Worm (Caenorhabditis elegans) whole organism, mixed stage, embryonic: ENCODE data around the gene F52G3.7.

Source experiments
- M03D4.4 ChIP-seq: sonication (generic microtip); optimal IDR thresholded peaks from 2 replicates; lab custom pipeline; 2017; ENCODE audit warnings: mild to moderate bottlenecking, missing genetic modification characterization, missing compliant biosample characterization
- bed-3 ChIP-seq: fragments of 200-800 bp; sonication (Bioruptor generic); optimal IDR thresholded peaks from 3 replicates; lab custom pipeline; 2018; ENCODE audit warnings: mild to moderate bottlenecking, missing genetic modification characterization, moderate library complexity, missing compliant biosample characterization
- blmp-1 ChIP-seq: fragments of 150-350 bp; optimal IDR thresholded peaks from 2 replicates; lab custom pipeline; 2014; ENCODE audit warnings: missing biosample characterization, missing genetic modification characterization
- ceh-39 ChIP-seq: fragments of 150-350 bp; optimal IDR thresholded peaks from 2 replicates; lab custom pipeline; 2014; ENCODE audit warnings: missing biosample characterization, missing genetic modification characterization
- ceh-43 ChIP-seq: fragments of 200-800 bp; sonication (Bioruptor generic); optimal IDR thresholded peaks from 2 replicates; lab custom pipeline; 2018; ENCODE audit warnings: mild to moderate bottlenecking, missing genetic modification characterization, moderate library complexity, missing compliant biosample characterization
- ceh-83 ChIP-seq: fragments of 200-800 bp; sonication (Bioruptor generic); optimal IDR thresholded peaks from 2 replicates; lab custom pipeline; 2018; ENCODE audit warnings: mild to moderate bottlenecking, missing genetic modification characterization, missing compliant biosample characterization
- ces-1 ChIP-seq: fragments of 150-350 bp; optimal IDR thresholded peaks from 2 replicates; lab custom pipeline; 2014; ENCODE audit warnings: missing biosample characterization, missing genetic modification reagents, missing genetic modification characterization
- cnd-1 ChIP-seq: fragments of 200-800 bp; sonication (Bioruptor generic); optimal IDR thresholded peaks from 2 replicates; lab custom pipeline; 2018; ENCODE audit warnings: mild to moderate bottlenecking, missing genetic modification characterization, missing compliant biosample characterization
- drap-1 ChIP-seq: fragments of 200-800 bp; sonication (Bioruptor generic); optimal IDR thresholded peaks from 3 replicates; lab custom pipeline; 2018; ENCODE audit warnings: mild to moderate bottlenecking, missing genetic modification characterization, missing compliant biosample characterization
- elt-1 ChIP-seq: sonication (generic microtip); optimal IDR thresholded peaks from 2 replicates; lab custom pipeline; 2017; ENCODE audit warnings: missing genetic modification characterization, mild to moderate bottlenecking, missing compliant biosample characterization, antibody characterized with exemption, moderate library complexity, borderline replicate concordance; ENCODE audit not compliant: insufficient read depth
- elt-3 ChIP-seq: fragments of 150-350 bp; optimal IDR thresholded peaks from 2 replicates; lab custom pipeline; 2014; ENCODE audit warnings: missing biosample characterization, missing genetic modification characterization
- flh-1 ChIP-seq: fragments of 200-800 bp; sonication (Bioruptor generic); optimal IDR thresholded peaks from 2 replicates; lab custom pipeline; 2018; ENCODE audit warnings: mild to moderate bottlenecking, missing genetic modification characterization, moderate library complexity, missing compliant biosample characterization
- ham-2 ChIP-seq: fragments of 200-800 bp; sonication (Bioruptor generic); optimal IDR thresholded peaks from 2 replicates; lab custom pipeline; 2018; ENCODE audit warnings: mild to moderate bottlenecking, missing genetic modification characterization, missing compliant biosample characterization
- hlh-1 ChIP-seq: fragments of 150-350 bp; optimal IDR thresholded peaks from 2 replicates; lab custom pipeline; 2014; ENCODE audit warnings: missing biosample characterization, missing genetic modification reagents, missing genetic modification characterization
- lin-13 ChIP-seq: fragments of 150-350 bp; optimal IDR thresholded peaks from 2 replicates; lab custom pipeline; 2014; ENCODE audit warnings: missing biosample characterization, missing genetic modification characterization
- lin-32 ChIP-seq: fragments of 200-800 bp; sonication (Bioruptor generic); optimal IDR thresholded peaks from 2 replicates; lab custom pipeline; 2018; ENCODE audit warnings: mild to moderate bottlenecking, missing genetic modification characterization, missing compliant biosample characterization
- lsy-2 ChIP-seq: fragments of 150-350 bp; optimal IDR thresholded peaks from 2 replicates; lab custom pipeline; 2014; ENCODE audit warnings: missing biosample characterization, missing genetic modification characterization
- mab-5 ChIP-seq: fragments of 150-350 bp; optimal IDR thresholded peaks from 2 replicates; lab custom pipeline; 2014; ENCODE audit warnings: missing biosample characterization, missing genetic modification characterization
- mep-1 ChIP-seq: fragments of 150-350 bp; optimal IDR thresholded peaks from 2 replicates; lab custom pipeline; 2017; ENCODE audit warnings: missing biosample characterization, missing genetic modification reagents, missing genetic modification characterization, inconsistent platforms
- mls-2 ChIP-seq: sonication (generic microtip); optimal IDR thresholded peaks from 2 replicates; lab custom pipeline; 2016; ENCODE audit warnings: mild to moderate bottlenecking, missing genetic modification characterization, moderate library complexity, missing compliant biosample characterization
- nhr-12 ChIP-seq: fragments of 150-350 bp; optimal IDR thresholded peaks from 2 replicates; lab custom pipeline; 2014; ENCODE audit warnings: missing biosample characterization, missing genetic modification characterization
- nhr-2 ChIP-seq: fragments of 150-350 bp; optimal IDR thresholded peaks from 2 replicates; lab custom pipeline; 2014; ENCODE audit warnings: missing biosample characterization, missing genetic modification characterization
- nhr-237 ChIP-seq: fragments of 150-350 bp; optimal IDR thresholded peaks from 2 replicates; lab custom pipeline; 2014; ENCODE audit warnings: missing biosample characterization, missing genetic modification characterization
- nhr-28 ChIP-seq: fragments of 150-350 bp; optimal IDR thresholded peaks from 2 replicates; lab custom pipeline; 2014; ENCODE audit warnings: missing biosample characterization, missing genetic modification characterization
- nhr-76 ChIP-seq: sonication (generic microtip); optimal IDR thresholded peaks from 2 replicates; lab custom pipeline; 2017; ENCODE audit warnings: missing biosample characterization, missing genetic modification characterization
- sem-2 ChIP-seq: fragments of 200-800 bp; sonication (Bioruptor generic); optimal IDR thresholded peaks from 2 replicates; lab custom pipeline; 2018; ENCODE audit warnings: mild to moderate bottlenecking, missing genetic modification characterization, missing compliant biosample characterization
- snpc-4 ChIP-seq: fragments of 150-350 bp; optimal IDR thresholded peaks from 2 replicates; lab custom pipeline; 2014; ENCODE audit warnings: missing biosample characterization, missing genetic modification characterization
- sptf-1 ChIP-seq: sonication (generic microtip); optimal IDR thresholded peaks from 2 replicates; lab custom pipeline; 2017; ENCODE audit warnings: mild to moderate bottlenecking, missing genetic modification characterization, moderate library complexity, missing compliant biosample characterization
- tbx-8 ChIP-seq: fragments of 200-800 bp; sonication (Bioruptor generic); optimal IDR thresholded peaks from 2 replicates; lab custom pipeline; 2018; ENCODE audit warnings: mild to moderate bottlenecking, missing genetic modification characterization, moderate library complexity, missing compliant biosample characterization
- unc-120 ChIP-seq: sonication (generic microtip); optimal IDR thresholded peaks from 2 replicates; lab custom pipeline; 2017; ENCODE audit warnings: missing genetic modification characterization, missing compliant biosample characterization; ENCODE audit not compliant: poor library complexity, severe bottlenecking
- unc-62 ChIP-seq: fragments of 150-350 bp; optimal IDR thresholded peaks from 2 replicates; lab custom pipeline; 2014; ENCODE audit warnings: missing biosample characterization, missing genetic modification reagents, missing genetic modification characterization
- zip-8 ChIP-seq: fragments of 150-350 bp; optimal IDR thresholded peaks from 2 replicates; lab custom pipeline; 2014; ENCODE audit warnings: missing biosample characterization, missing genetic modification characterization
- ztf-11 ChIP-seq: fragments of 150-350 bp; optimal IDR thresholded peaks from 2 replicates; lab custom pipeline; 2014; ENCODE audit warnings: missing biosample characterization, missing genetic modification characterization

F52G3.7 gene

ce11 chrX:16963519-16963971 lies at the start of gene F52G3.7, which contains the start of gene F52G3.1:
F52G3.7 (plus strand) TSS chrX:16963921.
F52G3.1 (plus strand) TSS chrX:16963871.
- TF ChIP-seq tbx-8 (GFP tag; lab: Kevin White, UChicago) = no peak
- TF ChIP-seq ztf-11 = no peak
- no peak for TF ChIP-seq blmp-1 (tag; lab: Kevin White, UChicago)
- TF ChIP-seq sptf-1 (tag; lab: Kevin White, UChicago) = no peak
- no peak for TF ChIP-seq mab-5 (tag; lab: Kevin White, UChicago)
- no peak for TF ChIP-seq bed-3 (GFP tag; lab: Kevin White, UChicago)
- no peak for TF ChIP-seq ham-2 (GFP tag; lab: Kevin White, UChicago)
- TF ChIP-seq ceh-39 (tag; lab: Kevin White, UChicago) = no peak
- no peak for TF ChIP-seq lin-13
- TF ChIP-seq ceh-83 (GFP tag; lab: Kevin White, UChicago) = no peak
- TF ChIP-seq ceh-43 (GFP tag; lab: Kevin White, UChicago) = no peak
- no peak for TF ChIP-seq nhr-12 (tag; lab: Kevin White, UChicago)
- TF ChIP-seq lin-32 (GFP tag; lab: Kevin White, UChicago) = no peak
- TF ChIP-seq M03D4.4 (tag; lab: Kevin White, UChicago) = no peak
- no peak for TF ChIP-seq sem-2 (GFP tag; lab: Kevin White, UChicago)
- no peak for TF ChIP-seq snpc-4 (tag; lab: Kevin White, UChicago)
- no peak for TF ChIP-seq nhr-237 (tag; lab: Kevin White, UChicago)
- no peak for TF ChIP-seq flh-1 (GFP tag; lab: Kevin White, UChicago)
- no peak for TF ChIP-seq mep-1 (tag; lab: Kevin White, UChicago)

- TF ChIP-seq blmp-1 (tag; lab: Kevin White, UChicago) (no peak), nhr-12 (tag; lab: Kevin White, UChicago) (no peak), ceh-39 (tag; lab: Kevin White, UChicago) (no peak), lsy-2 (no peak), bed-3 (GFP tag; lab: Kevin White, UChicago) (no peak), unc-62 (no peak), ham-2 (GFP tag; lab: Kevin White, UChicago) (no peak), zip-8 (tag; lab: Kevin White, UChicago) (no peak), nhr-2 (tag; lab: Kevin White, UChicago) (no peak), nhr-28 (no peak), mls-2 (tag; lab: Kevin White, UChicago) (no peak), ceh-43 (GFP tag; lab: Kevin White, UChicago) (no peak), lin-13 (no peak), tbx-8 (GFP tag; lab: Kevin White, UChicago) (no peak), drap-1 (GFP tag; lab: Kevin White, UChicago) (no peak)
Observed at ce11 chrX:16919468-16919867, 44.3 kb upstream of the F52G3.7 start.

- TF ChIP-seq cnd-1 = no peak
- TF ChIP-seq lin-13 = no peak
- no peak for TF ChIP-seq snpc-4 (tag; lab: Kevin White, UChicago)
- no peak for TF ChIP-seq ceh-83 (GFP tag; lab: Kevin White, UChicago)
- TF ChIP-seq mep-1 (tag; lab: Kevin White, UChicago) = no peak
- no peak for TF ChIP-seq lsy-2
- no peak for TF ChIP-seq hlh-1
- no peak for TF ChIP-seq ces-1 (GFP tag; lab: Kevin White, UChicago)
- TF ChIP-seq ceh-39 (tag; lab: Kevin White, UChicago) = no peak
- no peak for TF ChIP-seq mab-5 (tag; lab: Kevin White, UChicago)
- no peak for TF ChIP-seq zip-8 (tag; lab: Kevin White, UChicago)
- no peak for TF ChIP-seq sptf-1 (tag; lab: Kevin White, UChicago)
- no peak for TF ChIP-seq elt-3
- no peak for TF ChIP-seq nhr-76 (tag; lab: Kevin White, UChicago)
- no peak for TF ChIP-seq unc-120 (tag; lab: Kevin White, UChicago)
- TF ChIP-seq ham-2 (GFP tag; lab: Kevin White, UChicago) = no peak
- no peak for TF ChIP-seq unc-62
- no peak for TF ChIP-seq nhr-12 (tag; lab: Kevin White, UChicago)
Observed at ce11 chrX:16921533-16921932, 42.2 kb upstream of the F52G3.7 start, which contains the start of gene fbxb-114. fbxb-114 (plus strand) TSS chrX:16921833.

ce11 chrX:16923636-16924035 lies 40.1 kb upstream of the F52G3.7 start, which contains the start of gene C30E1.4:
C30E1.4 (plus strand) TSS chrX:16923936.
- TF ChIP-seq blmp-1 (tag; lab: Kevin White, UChicago) = no peak
- no peak for TF ChIP-seq mls-2 (tag; lab: Kevin White, UChicago)
- TF ChIP-seq lin-13 = no peak
- no peak for TF ChIP-seq lin-32 (GFP tag; lab: Kevin White, UChicago)
- no peak for TF ChIP-seq nhr-237 (tag; lab: Kevin White, UChicago)
- no peak for TF ChIP-seq ceh-83 (GFP tag; lab: Kevin White, UChicago)
- no peak for TF ChIP-seq ztf-11
- TF ChIP-seq nhr-12 (tag; lab: Kevin White, UChicago) = no peak
- TF ChIP-seq M03D4.4 (tag; lab: Kevin White, UChicago) = no peak
- no peak for TF ChIP-seq sem-2 (GFP tag; lab: Kevin White, UChicago)
- no peak for TF ChIP-seq ham-2 (GFP tag; lab: Kevin White, UChicago)
- no peak for TF ChIP-seq mab-5 (tag; lab: Kevin White, UChicago)
- TF ChIP-seq nhr-2 (tag; lab: Kevin White, UChicago) = no peak
- TF ChIP-seq unc-120 (tag; lab: Kevin White, UChicago) = no peak
- no peak for TF ChIP-seq elt-3
- TF ChIP-seq tbx-8 (GFP tag; lab: Kevin White, UChicago) = no peak
- TF ChIP-seq unc-62 = no peak
- TF ChIP-seq elt-1 (tag; lab: Kevin White, UChicago) = no peak
- no peak for TF ChIP-seq sptf-1 (tag; lab: Kevin White, UChicago)
